Worm (Caenorhabditis elegans): ENCODE data around the gene ccch-5.
"Not testable (repeated sequence)": the region's sequence is repeated elsewhere in the genome, so short reads cannot be mapped to it uniquely, and the experiment has no call there.

Gene ccch-5

ce11 chrIV:14932640-14933039 is 13.2 kb downstream of the ccch-5 start, which contains the start of gene Y57G11C.1131:
Gene Y57G11C.1131, plus strand, starts transcription at chrIV:14932972.
- TF ChIP-seq mep-1 (tag; optimal IDR thresholded peaks at IDR 0.05) = no peak
- no peak for TF ChIP-seq lsy-2 (tag; optimal IDR thresholded peaks at IDR 0.05)
- TF ChIP-seq ces-1 (GFP tag; optimal IDR thresholded peaks at IDR 0.05) = no peak
- TF ChIP-seq unc-120 (tag; optimal IDR thresholded peaks at IDR 0.05; ENCODE audit: poor library complexity, severe bottlenecking) = no peak
- no peak for TF ChIP-seq hlh-1 (tag; optimal IDR thresholded peaks at IDR 0.05)
- no peak for TF ChIP-seq lin-13 (tag; optimal IDR thresholded peaks at IDR 0.05)
- no peak for TF ChIP-seq flh-1 (GFP tag; optimal IDR thresholded peaks at IDR 0.05)
- no peak for TF ChIP-seq nhr-12 (tag; optimal IDR thresholded peaks at IDR 0.05)
- TF ChIP-seq ceh-83 (GFP tag; optimal IDR thresholded peaks at IDR 0.05) = no peak
- TF ChIP-seq M03D4.4 (tag; optimal IDR thresholded peaks at IDR 0.05) = no peak
- TF ChIP-seq cnd-1 (tag; optimal IDR thresholded peaks at IDR 0.05) = no peak
- no peak for TF ChIP-seq nhr-76 (tag; optimal IDR thresholded peaks at IDR 0.05)
- no peak for TF ChIP-seq elt-3 (tag; optimal IDR thresholded peaks at IDR 0.05)
- TF ChIP-seq sptf-1 (tag; optimal IDR thresholded peaks at IDR 0.05) = no peak

ce11 chrIV:14937017-14937416 is 17.6 kb downstream of the ccch-5 start, which contains the start of gene Y57G11C.1144:
Gene Y57G11C.1144, plus strand, starts transcription at chrIV:14937317.
- TF ChIP-seq elt-1 (tag; optimal IDR thresholded peaks at IDR 0.05; ENCODE audit: borderline replicate concordance, insufficient read depth) (no peak), zip-8 (tag; optimal IDR thresholded peaks at IDR 0.05) (no peak), flh-1 (GFP tag; optimal IDR thresholded peaks at IDR 0.05) (no peak), mls-2 (tag; optimal IDR thresholded peaks at IDR 0.05) (no peak), ces-1 (GFP tag; optimal IDR thresholded peaks at IDR 0.05) (no peak), nhr-76 (tag; optimal IDR thresholded peaks at IDR 0.05) (no peak), cnd-1 (tag; optimal IDR thresholded peaks at IDR 0.05) (no peak), tbx-8 (GFP tag; optimal IDR thresholded peaks at IDR 0.05) (no peak), nhr-12 (tag; optimal IDR thresholded peaks at IDR 0.05) (no peak), elt-3 (tag; optimal IDR thresholded peaks at IDR 0.05) (no peak)

ce11 chrIV:14938596-14938995 is 19.2 kb downstream of the ccch-5 start, which contains the start of gene Y57G11C.30:
Gene Y57G11C.30, plus strand, starts transcription at chrIV:14938896.
- TF ChIP-seq ceh-39 (tag; optimal IDR thresholded peaks at IDR 0.05); mep-1 (tag; optimal IDR thresholded peaks at IDR 0.05); elt-1 (tag; optimal IDR thresholded peaks at IDR 0.05; ENCODE audit: borderline replicate concordance, insufficient read depth): not testable (repeated sequence)

- TF ChIP-seq lsy-2 (tag; optimal IDR thresholded peaks at IDR 0.05) (no peak), nhr-237 (tag; optimal IDR thresholded peaks at IDR 0.05) (no peak), blmp-1 (tag; optimal IDR thresholded peaks at IDR 0.05) (no peak), unc-39 (tag; optimal IDR thresholded peaks at IDR 0.05) (no peak), pha-4 (tag; optimal IDR thresholded peaks at IDR 0.05) (no peak), ztf-11 (tag; optimal IDR thresholded peaks at IDR 0.05) (no peak), ham-2 (GFP tag; optimal IDR thresholded peaks at IDR 0.05) (no peak), mab-5 (tag; optimal IDR thresholded peaks at IDR 0.05) (no peak), nhr-2 (tag; optimal IDR thresholded peaks at IDR 0.05) (no peak), cnd-1 (tag; optimal IDR thresholded peaks at IDR 0.05) (no peak), zip-8 (tag; optimal IDR thresholded peaks at IDR 0.05) (no peak), mep-1 (tag; optimal IDR thresholded peaks at IDR 0.05) (no peak), sptf-1 (tag; optimal IDR thresholded peaks at IDR 0.05) (no peak)
These were observed 24.8 kb downstream of the ccch-5 start, which contains the start of gene Y57G11C.48 for ce11 chrIV:14944234-14944633. Gene Y57G11C.48, minus strand, starts transcription at chrIV:14944334.

ce11 chrIV:14949048-14949447 is 29.6 kb downstream of the ccch-5 start:
- no peak for TF ChIP-seq flh-1 (GFP tag; optimal IDR thresholded peaks at IDR 0.05)
- TF ChIP-seq drap-1 (GFP tag; optimal IDR thresholded peaks at IDR 0.05) = no peak
- TF ChIP-seq mep-1 (tag; optimal IDR thresholded peaks at IDR 0.05) = no peak
- TF ChIP-seq ztf-11 (tag; optimal IDR thresholded peaks at IDR 0.05) = no peak
- no peak for TF ChIP-seq sptf-1 (tag; optimal IDR thresholded peaks at IDR 0.05)
- no peak for TF ChIP-seq pha-4 (tag; optimal IDR thresholded peaks at IDR 0.05)
- TF ChIP-seq nhr-2 (tag; optimal IDR thresholded peaks at IDR 0.05) = no peak
- TF ChIP-seq ceh-83 (GFP tag; optimal IDR thresholded peaks at IDR 0.05) = no peak
- TF ChIP-seq elt-1 (tag; optimal IDR thresholded peaks at IDR 0.05; ENCODE audit: borderline replicate concordance, insufficient read depth) = no peak
- no peak for TF ChIP-seq lsy-2 (tag; optimal IDR thresholded peaks at IDR 0.05)
- TF ChIP-seq lin-32 (GFP tag; optimal IDR thresholded peaks at IDR 0.05) = no peak
- no peak for TF ChIP-seq bed-3 (GFP tag; optimal IDR thresholded peaks at IDR 0.05)
- TF ChIP-seq ces-1 (GFP tag; optimal IDR thresholded peaks at IDR 0.05) = no peak
- no peak for TF ChIP-seq hlh-1 (tag; optimal IDR thresholded peaks at IDR 0.05)
- no peak for TF ChIP-seq ceh-43 (GFP tag; optimal IDR thresholded peaks at IDR 0.05)
- TF ChIP-seq unc-39 (tag; optimal IDR thresholded peaks at IDR 0.05) = no peak

Measured in whole organism, mixed stage, embryonic.